Worm (Caenorhabditis elegans): Measurements from ENCODE around the gene C28C12.1.

DNA sequence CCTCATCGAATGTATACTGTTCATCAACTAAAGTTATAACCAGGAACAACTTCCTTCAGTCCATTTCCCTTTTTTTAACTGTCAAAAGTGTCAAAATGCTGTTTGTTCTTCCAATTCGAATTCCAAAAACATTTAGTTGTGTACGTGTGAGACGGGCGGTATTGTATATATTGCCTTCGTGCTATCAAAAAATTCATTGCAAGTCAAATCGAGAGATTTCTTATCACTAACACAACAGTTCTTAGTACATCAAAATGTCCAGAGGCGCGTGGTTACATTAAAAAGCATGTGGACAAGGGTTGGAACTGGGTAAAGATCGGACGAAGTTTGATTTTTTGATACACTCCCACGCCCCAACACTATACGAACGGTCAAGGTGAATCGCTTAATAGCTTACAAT, 26.9 kb downstream of the C28C12.1 start:
- TF ChIP-seq flt-1 (GFP tag; IDR thresholded peaks at IDR 0.05) = no peak
- no peak for TF ChIP-seq ref-1 (GFP tag; conservative IDR thresholded peaks at IDR 0.05)
- TF ChIP-seq T22C8.4 (GFP tag; IDR thresholded peaks at IDR 0.05) = no peak

All from whole organism, midembryonic.